Fruit fly (Drosophila melanogaster) Kc167 (cell line): Measurements from ENCODE around the gene CG7985.

ENCODE experiments used
- Myc ChIP-seq: fragments of >200 bp; optimal IDR thresholded peaks from 2 replicates; lab custom pipeline; 2017; ENCODE audit warnings: missing external identifiers
- Sin3A ChIP-seq: fragments of >200 bp; optimal IDR thresholded peaks from 2 replicates; lab custom pipeline; 2018; ENCODE audit warnings: missing external identifiers
- h ChIP-seq: fragments of >200 bp; optimal IDR thresholded peaks from 3 replicates; lab custom pipeline; 2018; ENCODE audit warnings: missing external identifiers
- insv ChIP-seq: fragments of >200 bp; optimal IDR thresholded peaks from 3 replicates; lab custom pipeline; 2018; ENCODE audit warnings: missing external identifiers

DNA sequence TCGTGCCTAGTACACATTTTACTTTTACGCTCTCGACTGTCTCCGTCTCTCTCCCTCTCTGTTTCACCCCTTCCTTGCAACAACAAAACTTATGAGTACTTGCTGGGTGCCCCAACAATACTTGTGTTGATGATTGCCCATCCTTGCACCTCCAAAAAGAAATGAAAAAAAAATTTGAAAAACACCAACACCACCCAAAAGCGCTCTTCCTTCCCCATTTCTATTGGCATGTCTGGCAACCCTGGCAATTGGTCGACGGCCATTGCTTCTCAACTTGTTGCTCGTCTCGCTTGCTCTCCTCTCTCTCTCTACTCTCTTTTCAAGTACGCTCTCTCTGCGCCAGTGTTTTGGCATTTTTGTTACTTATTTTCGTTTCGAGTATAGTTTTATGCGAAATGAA, 31.3 kb upstream of the CG7985 start:
- no peak for TF ChIP-seq h
- TF ChIP-seq insv (lab: Kevin White, UChicago): no peak
- no peak for TF ChIP-seq Myc (lab: Kevin White, UChicago)
- no peak for TF ChIP-seq Sin3A
